Worm (Caenorhabditis elegans) whole organism, early embryonic: Measurements from ENCODE around the gene slc-46A.
"Not testable (repeated sequence)": the region's sequence is repeated elsewhere in the genome, so short reads cannot be mapped to it uniquely, and the experiment has no call there.

Source experiments
- B0310.2 ChIP-seq: sonication (generic microtip); optimal IDR thresholded peaks from 2 replicates; lab custom pipeline; 2016; ENCODE audit warnings: mild to moderate bottlenecking, missing genetic modification characterization, missing compliant biosample characterization
- ama-1 ChIP-seq: fragments of 150-350 bp; optimal IDR thresholded peaks from 2 replicates; lab custom pipeline; 2014
- hmg-4 ChIP-seq: fragments of 200-800 bp; sonication (Bioruptor generic); optimal IDR thresholded peaks from 2 replicates; lab custom pipeline; 2018; ENCODE audit warnings: mild to moderate bottlenecking, missing genetic modification characterization, missing compliant biosample characterization
- scrt-1 ChIP-seq: fragments of 200-800 bp; sonication (Bioruptor generic); IDR thresholded peaks from 2 replicates; pipeline ENCODE4 v1.3.6; 2022; ENCODE audit warnings: missing genetic modification characterization, missing compliant biosample characterization
- tbx-37 ChIP-seq: fragments of 200-800 bp; sonication (Bioruptor generic); conservative IDR thresholded peaks from 2 replicates; pipeline ENCODE4 v1.3.6; 2022; ENCODE audit warnings: missing genetic modification reagents, missing genetic modification characterization, missing compliant biosample characterization
- tra-4 ChIP-seq: sonication (generic microtip); optimal IDR thresholded peaks from 2 replicates; lab custom pipeline; 2017; ENCODE audit warnings: missing genetic modification characterization, missing compliant biosample characterization

DNA sequence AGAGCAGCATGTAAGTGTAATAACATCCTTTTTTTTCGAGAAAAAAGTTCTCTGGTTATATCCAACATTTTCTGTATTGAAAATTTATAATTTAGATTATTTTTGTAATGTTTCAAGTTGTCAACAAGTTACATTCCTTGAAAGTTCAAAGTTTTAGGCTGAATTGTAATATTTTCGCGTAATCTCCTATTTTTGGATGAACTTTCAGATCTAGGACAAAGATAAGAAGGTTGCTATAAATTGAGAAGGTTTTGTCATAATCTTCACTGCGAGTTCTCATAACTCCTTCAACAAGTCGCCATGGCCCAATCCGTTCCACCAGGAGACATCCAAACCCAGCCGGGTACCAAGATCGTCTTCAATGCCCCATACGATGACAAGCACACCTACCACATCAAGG, 2.8 kb upstream of the slc-46A start, which contains the start of gene msp-65:
- TF ChIP-seq tra-4 (tag; lab: Kevin White, UChicago); B0310.2; scrt-1; hmg-4 (GFP tag; lab: Kevin White, UChicago); ama-1 (lab: Kevin White, UChicago); tbx-37: not testable (repeated sequence)
